Worm (Caenorhabditis elegans) whole organism, young adult: ENCODE measurements around the gene F23F1.6.

ENCODE experiments used
- B0019.2 ChIP-seq: fragments of 200-800 bp; sonication (Bioruptor generic); conservative IDR thresholded peaks from 2 replicates; pipeline ENCODE4 v1.3.6; 2022; ENCODE audit warnings: missing genetic modification reagents, missing genetic modification characterization, missing compliant biosample characterization
- C06A6.2 ChIP-seq: fragments of 200-800 bp; sonication (Bioruptor generic); conservative IDR thresholded peaks from 2 replicates; pipeline ENCODE4 v1.3.6; 2022; ENCODE audit warnings: missing genetic modification characterization, missing compliant biosample characterization
- C17E4.6 ChIP-seq: fragments of 200-800 bp; sonication (Bioruptor generic); IDR thresholded peaks from 2 replicates; pipeline ENCODE4 v1.3.6; 2022; ENCODE audit warnings: missing genetic modification reagents, missing genetic modification characterization, missing compliant biosample characterization
- D2030.7 ChIP-seq: fragments of 200-800 bp; sonication (Bioruptor generic); IDR thresholded peaks from 2 replicates; pipeline ENCODE4 v1.3.6; 2022; ENCODE audit warnings: missing genetic modification reagents, missing genetic modification characterization, missing compliant biosample characterization
- F49E8.2 ChIP-seq: sonication (generic microtip); optimal IDR thresholded peaks from 3 replicates; lab custom pipeline; 2017; ENCODE audit warnings: missing genetic modification characterization, mild to moderate bottlenecking, missing compliant biosample characterization, antibody characterized with exemption, moderate library complexity; ENCODE audit not compliant: insufficient read depth
- F57A8.1 ChIP-seq: fragments of 200-800 bp; sonication (Bioruptor generic); optimal IDR thresholded peaks from 2 replicates; lab custom pipeline; 2018; ENCODE audit warnings: mild to moderate bottlenecking, missing genetic modification characterization, moderate library complexity, missing compliant biosample characterization
- K12H6.12 ChIP-seq: fragments of 200-800 bp; sonication (Bioruptor generic); optimal IDR thresholded peaks from 2 replicates; lab custom pipeline; 2018; ENCODE audit warnings: mild to moderate bottlenecking, missing genetic modification characterization, missing compliant biosample characterization
- Y67H2A.10 ChIP-seq: fragments of 200-800 bp; sonication (Bioruptor generic); conservative IDR thresholded peaks from 2 replicates; pipeline ENCODE4 v1.3.6; 2022; ENCODE audit warnings: missing genetic modification reagents, missing genetic modification characterization, missing compliant biosample characterization
- aptf-3 ChIP-seq: fragments of 200-800 bp; sonication (Bioruptor generic); IDR thresholded peaks from 2 replicates; pipeline ENCODE4 v1.3.6; 2022; ENCODE audit warnings: missing genetic modification characterization, missing compliant biosample characterization
- attf-5 ChIP-seq: fragments of 200-800 bp; sonication (Bioruptor generic); optimal IDR thresholded peaks from 2 replicates; lab custom pipeline; 2018; ENCODE audit warnings: mild to moderate bottlenecking, missing genetic modification characterization, missing compliant biosample characterization
- cebp-1 ChIP-seq, 2 experiments: fragments of 200-800 bp in 1 of 2; sonication (Bioruptor generic) in 1 of 2; sonication (generic microtip) in 1 of 2; IDR thresholded peaks in 1 of 2; optimal IDR thresholded peaks in 1 of 2; 2 replicates each; pipeline versions ENCODE4 v1.3.6 to Lab custom; 2017 to 2022; ENCODE audit warnings: missing compliant biosample characterization in 2 of 2, missing genetic modification characterization in 2 of 2, mild to moderate bottlenecking in 1 of 2, missing genetic modification reagents in 1 of 2, moderate library complexity in 1 of 2
- ceh-79 ChIP-seq: sonication (generic microtip); optimal IDR thresholded peaks from 2 replicates; lab custom pipeline; 2017; ENCODE audit warnings: mild to moderate bottlenecking, missing genetic modification characterization, missing compliant biosample characterization
- chd-7 ChIP-seq: sonication (generic microtip); optimal IDR thresholded peaks from 2 replicates; lab custom pipeline; 2016; ENCODE audit warnings: mild to moderate bottlenecking, missing genetic modification characterization, moderate library complexity, missing compliant biosample characterization
- dpff-1 ChIP-seq: sonication (generic microtip); optimal IDR thresholded peaks from 2 replicates; lab custom pipeline; 2017; ENCODE audit warnings: mild to moderate bottlenecking, missing genetic modification characterization, missing compliant biosample characterization
- egl-18 ChIP-seq: fragments of 200-800 bp; sonication (Bioruptor generic); IDR thresholded peaks from 2 replicates; pipeline ENCODE4 v1.3.6; 2022; ENCODE audit warnings: missing genetic modification reagents, missing genetic modification characterization, missing compliant biosample characterization
- ekl-4 ChIP-seq: fragments of 200-800 bp; sonication (Bioruptor generic); IDR thresholded peaks from 2 replicates; pipeline ENCODE4 v1.3.6; 2022; ENCODE audit warnings: missing genetic modification reagents, missing genetic modification characterization, missing compliant biosample characterization
- ets-4 ChIP-seq: fragments of 200-800 bp; sonication (Bioruptor generic); optimal IDR thresholded peaks from 2 replicates; lab custom pipeline; 2018; ENCODE audit warnings: mild to moderate bottlenecking, missing genetic modification characterization, missing compliant biosample characterization
- fkh-3 ChIP-seq: sonication (generic microtip); optimal IDR thresholded peaks from 2 replicates; lab custom pipeline; 2016; ENCODE audit warnings: mild to moderate bottlenecking, missing genetic modification characterization, missing compliant biosample characterization
- gei-17 ChIP-seq: fragments of 200-800 bp; sonication (Bioruptor generic); optimal IDR thresholded peaks from 2 replicates; lab custom pipeline; 2018; ENCODE audit warnings: mild to moderate bottlenecking, missing genetic modification characterization, missing compliant biosample characterization
- hlh-26 ChIP-seq: fragments of 200-800 bp; sonication (Bioruptor generic); conservative IDR thresholded peaks from 2 replicates; pipeline ENCODE4 v1.3.6; 2022; ENCODE audit warnings: missing genetic modification reagents, missing genetic modification characterization, missing compliant biosample characterization
- let-526 ChIP-seq: fragments of 200-800 bp; sonication (Bioruptor generic); IDR thresholded peaks from 2 replicates; pipeline ENCODE4 v1.3.6; 2022; ENCODE audit warnings: missing genetic modification reagents, missing genetic modification characterization, missing compliant biosample characterization
- lin-26 ChIP-seq: fragments of 200-800 bp; sonication (Bioruptor generic); IDR thresholded peaks from 2 replicates; pipeline ENCODE4 v1.3.6; 2022; ENCODE audit warnings: missing genetic modification reagents, missing genetic modification characterization, missing compliant biosample characterization
- madf-6 ChIP-seq: fragments of 200-800 bp; sonication (Bioruptor generic); IDR thresholded peaks from 2 replicates; pipeline ENCODE4 v1.3.6; 2022; ENCODE audit warnings: missing genetic modification reagents, missing genetic modification characterization, missing compliant biosample characterization
- mcd-1 ChIP-seq: fragments of 200-800 bp; sonication (Bioruptor generic); IDR thresholded peaks from 2 replicates; pipeline ENCODE4 v1.3.6; 2022; ENCODE audit warnings: missing genetic modification reagents, missing genetic modification characterization, missing compliant biosample characterization
- mxl-1 ChIP-seq: sonication (generic microtip); optimal IDR thresholded peaks from 2 replicates; lab custom pipeline; 2016; ENCODE audit warnings: missing genetic modification characterization, missing compliant biosample characterization
- nfya-2 ChIP-seq: fragments of 200-800 bp; sonication (Bioruptor generic); IDR thresholded peaks from 2 replicates; pipeline ENCODE4 v1.3.6; 2022; ENCODE audit warnings: missing genetic modification reagents, missing genetic modification characterization, missing compliant biosample characterization
- nfyb-1 ChIP-seq: fragments of 200-800 bp; sonication (Bioruptor generic); IDR thresholded peaks from 2 replicates; pipeline ENCODE4 v1.3.6; 2022; ENCODE audit warnings: missing genetic modification reagents, missing genetic modification characterization, missing compliant biosample characterization
- nhr-80 ChIP-seq: sonication (generic microtip); optimal IDR thresholded peaks from 2 replicates; lab custom pipeline; 2016; ENCODE audit warnings: missing genetic modification characterization, missing compliant biosample characterization
- pbrm-1 ChIP-seq: fragments of 200-800 bp; sonication (Bioruptor generic); IDR thresholded peaks from 2 replicates; pipeline ENCODE4 v1.3.6; 2022; ENCODE audit warnings: missing genetic modification reagents, missing genetic modification characterization, missing compliant biosample characterization
- rpc-1 ChIP-seq, 2 experiments: fragments of 150-350 bp in 1 of 2; sonication (generic microtip) in 1 of 2; optimal IDR thresholded peaks; 2 replicates each; lab custom pipeline; 2014 to 2018; ENCODE audit warnings: missing biosample characterization in 1 of 2, missing genetic modification characterization in 1 of 2, missing genetic modification reagents in 1 of 2, missing genotype in 1 of 2
- sea-2 ChIP-seq: fragments of 200-800 bp; sonication (Bioruptor generic); IDR thresholded peaks from 2 replicates; pipeline ENCODE4 v1.3.6; 2022; ENCODE audit warnings: missing genetic modification characterization, missing compliant biosample characterization
- snpc-1.1 ChIP-seq: sonication (generic microtip); optimal IDR thresholded peaks from 2 replicates; lab custom pipeline; 2017; ENCODE audit warnings: missing genetic modification characterization, mild to moderate bottlenecking, missing compliant biosample characterization, antibody characterized with exemption, moderate library complexity, missing genotype, missing genetic modification reagents; ENCODE audit not compliant: insufficient read depth
- snpc-1.3 ChIP-seq: sonication (generic microtip); optimal IDR thresholded peaks from 2 replicates; lab custom pipeline; 2017; ENCODE audit warnings: missing genetic modification characterization, mild to moderate bottlenecking, missing compliant biosample characterization, antibody characterized with exemption, moderate library complexity, missing genotype, missing genetic modification reagents; ENCODE audit not compliant: insufficient read depth
- tbx-9 ChIP-seq: sonication (generic microtip); optimal IDR thresholded peaks from 2 replicates; lab custom pipeline; 2016; ENCODE audit warnings: borderline replicate concordance, missing genetic modification characterization, inconsistent platforms, missing compliant biosample characterization
- tlf-1 ChIP-seq: fragments of 200-800 bp; sonication (Bioruptor generic); optimal IDR thresholded peaks from 2 replicates; lab custom pipeline; 2018; ENCODE audit warnings: mild to moderate bottlenecking, missing genetic modification characterization, missing compliant biosample characterization
- ztf-22 ChIP-seq: fragments of 200-800 bp; sonication (Bioruptor generic); optimal IDR thresholded peaks from 2 replicates; lab custom pipeline; 2018; ENCODE audit warnings: mild to moderate bottlenecking, missing genetic modification characterization, moderate library complexity, missing compliant biosample characterization
- ztf-3 ChIP-seq: fragments of 200-800 bp; sonication (Bioruptor generic); optimal IDR thresholded peaks from 2 replicates; lab custom pipeline; 2018; ENCODE audit warnings: mild to moderate bottlenecking, missing genetic modification characterization, missing compliant biosample characterization
- ztf-6 ChIP-seq: fragments of 200-800 bp; sonication (Bioruptor generic); IDR thresholded peaks from 2 replicates; pipeline ENCODE4 v1.3.6; 2022; ENCODE audit warnings: missing genetic modification reagents, missing genetic modification characterization, missing compliant biosample characterization

The F23F1.6 gene

DNA sequence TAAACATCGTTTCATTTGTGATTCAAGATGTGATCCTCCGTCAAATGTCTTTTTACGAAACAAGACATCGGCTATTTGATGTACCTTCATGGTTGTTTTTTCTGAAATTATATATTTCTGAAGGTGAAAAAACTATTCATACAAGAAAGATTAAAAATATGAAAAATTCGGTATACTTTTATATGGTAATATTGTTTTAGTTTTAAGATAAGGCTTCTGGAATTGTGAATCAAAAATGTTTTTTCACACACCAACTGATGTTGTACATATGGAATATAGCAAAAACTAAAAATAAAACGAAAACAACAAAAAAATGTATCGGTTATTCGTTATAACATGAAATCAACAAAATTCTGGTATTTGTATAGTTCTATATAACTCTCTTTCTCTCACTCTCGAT is at the start of gene F23F1.6:
Gene F23F1.6 (minus strand): TSS at position 101 of the 400 bp plus-strand sequence.
- TF ChIP-seq attf-5: no peak
- TF ChIP-seq C17E4.6: no peak
- no peak for TF ChIP-seq cebp-1 (GFP tag; IDR thresholded peaks at IDR 0.05; lab: Robert Waterston, UW)
- TF ChIP-seq cebp-1 (tag; optimal IDR thresholded peaks at IDR 0.05; lab: Kevin White, UChicago): no peak

ce11 chrII:86794-87193 is 49.7 kb upstream of the F23F1.6 start:
- no peak for TF ChIP-seq ztf-3 (GFP tag; lab: Kevin White, UChicago)
- no peak for TF ChIP-seq hlh-26 (GFP tag; lab: Robert Waterston, UW)
- TF ChIP-seq tlf-1 (GFP tag; lab: Kevin White, UChicago): no peak

DNA sequence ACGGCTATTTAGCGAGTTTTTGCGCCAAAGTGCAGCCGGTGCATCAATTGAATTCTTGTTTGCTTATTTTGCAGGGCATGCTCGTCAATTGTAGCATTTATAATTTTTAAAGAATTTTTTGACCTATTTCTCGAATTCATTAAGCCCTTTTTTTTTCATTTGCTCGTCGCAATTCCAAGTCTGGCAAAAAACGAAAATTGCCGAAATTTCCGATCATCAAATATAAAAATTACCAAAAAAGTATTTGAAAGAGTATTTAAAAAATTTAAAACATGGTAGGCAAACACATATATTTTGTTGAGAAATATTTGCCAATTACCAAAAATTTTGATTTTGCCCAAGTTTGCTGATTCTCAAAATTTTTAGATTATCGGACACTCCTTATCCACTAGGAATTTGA is 47.0 kb upstream of the F23F1.6 start, which contains the start of gene C50D2.6:
Gene C50D2.6 (plus strand): TSS at position 301 of the 400 bp plus-strand sequence.
- no peak for TF ChIP-seq sea-2
- TF ChIP-seq egl-18 (GFP tag; lab: Robert Waterston, UW): no peak
- no peak for TF ChIP-seq tbx-9 (tag; lab: Kevin White, UChicago)
- no peak for TF ChIP-seq nfyb-1
- TF ChIP-seq mxl-1 (tag; lab: Kevin White, UChicago): no peak
- TF ChIP-seq rpc-1 (optimal IDR thresholded peaks at IDR 0.05; lab: Kevin White, UChicago): no peak
- TF ChIP-seq rpc-1 (tag; optimal IDR thresholded peaks at IDR 0.05; lab: Kevin White, UChicago): no peak
- no peak for TF ChIP-seq D2030.7 (GFP tag; lab: Robert Waterston, UW)
- no peak for TF ChIP-seq fkh-3 (tag; lab: Kevin White, UChicago)
- no peak for TF ChIP-seq F57A8.1 (GFP tag; lab: Kevin White, UChicago)
- no peak for TF ChIP-seq pbrm-1
- TF ChIP-seq nhr-80 (tag; lab: Kevin White, UChicago): no peak
- TF ChIP-seq let-526 (GFP tag; lab: Robert Waterston, UW): no peak
- no peak for TF ChIP-seq Y67H2A.10 (GFP tag; lab: Robert Waterston, UW)
- TF ChIP-seq F49E8.2 (tag; lab: Kevin White, UChicago): no peak
- no peak for TF ChIP-seq lin-26 (GFP tag; lab: Robert Waterston, UW)
- TF ChIP-seq aptf-3 (GFP tag; lab: Robert Waterston, UW): no peak
- no peak for TF ChIP-seq chd-7 (tag; lab: Kevin White, UChicago)
- no peak for TF ChIP-seq B0019.2 (GFP tag; lab: Robert Waterston, UW)
- TF ChIP-seq snpc-1.1: no peak
- TF ChIP-seq ztf-6: no peak
- TF ChIP-seq, all 124 proteins: peak for 0

DNA sequence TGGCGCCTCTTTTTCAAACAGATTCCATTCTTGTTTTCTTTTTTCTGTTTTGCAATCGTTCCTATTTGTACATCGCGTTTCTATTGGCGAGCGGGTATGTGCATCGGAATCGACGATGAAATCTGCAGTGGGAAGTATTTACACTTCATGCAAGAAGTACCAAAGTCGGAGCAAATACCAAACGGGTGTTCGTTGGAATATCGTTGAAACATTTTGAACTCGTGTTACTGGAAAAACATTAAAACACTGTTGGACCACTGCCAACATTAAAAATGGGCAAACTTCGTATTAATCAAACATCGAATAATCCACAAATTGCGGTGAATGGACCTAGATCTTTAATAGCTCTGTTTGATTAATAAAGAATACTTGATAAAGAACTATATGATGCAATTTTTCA is 42.1 kb upstream of the F23F1.6 start, which contains the start of gene C23H3.9:
Gene C23H3.9 (minus strand): TSS at position 101 of the 400 bp plus-strand sequence.
- no peak for TF ChIP-seq mcd-1 (GFP tag; lab: Robert Waterston, UW)
- no peak for TF ChIP-seq D2030.7 (GFP tag; lab: Robert Waterston, UW)
- no peak for TF ChIP-seq ztf-22 (GFP tag; lab: Kevin White, UChicago)
- no peak for TF ChIP-seq chd-7 (tag; lab: Kevin White, UChicago)
- TF ChIP-seq snpc-1.3 (tag; lab: Kevin White, UChicago): no peak
- no peak for TF ChIP-seq ceh-79 (tag; lab: Kevin White, UChicago)
- TF ChIP-seq tlf-1 (GFP tag; lab: Kevin White, UChicago): no peak
- TF ChIP-seq K12H6.12: no peak
- no peak for TF ChIP-seq B0019.2 (GFP tag; lab: Robert Waterston, UW)
- TF ChIP-seq C06A6.2 (GFP tag; lab: Robert Waterston, UW): no peak
- TF ChIP-seq C17E4.6: no peak
- TF ChIP-seq egl-18 (GFP tag; lab: Robert Waterston, UW): no peak
- no peak for TF ChIP-seq madf-6 (GFP tag; lab: Robert Waterston, UW)
- TF ChIP-seq ekl-4 (GFP tag; lab: Robert Waterston, UW): no peak
- TF ChIP-seq nfya-2 (GFP tag; lab: Robert Waterston, UW): no peak
- no peak for TF ChIP-seq gei-17 (GFP tag; lab: Kevin White, UChicago)
- no peak for TF ChIP-seq ztf-6
- no peak for TF ChIP-seq dpff-1
- no peak for TF ChIP-seq ets-4 (GFP tag; lab: Kevin White, UChicago)
